Fruit fly (Drosophila melanogaster): Measurements from ENCODE around the gene phu.

The phu gene

dm6 chr3R:9543495-9544180 lies 49.0 kb downstream of the phu start:
- TF ChIP-seq tai (GFP tag; optimal IDR thresholded peaks at IDR 0.05), result no peak
- peak; percentile 29 for TF ChIP-seq N (GFP tag; optimal IDR thresholded peaks at IDR 0.05)
